Worm (Caenorhabditis elegans) whole organism, young adult: ENCODE results near the gene F47D12.6.

ENCODE experiments used
- F55B11.4 ChIP-seq: sonication (generic microtip); optimal IDR thresholded peaks from 2 replicates; lab custom pipeline; 2016; ENCODE audit warnings: missing compliant biosample characterization, missing genetic modification characterization, borderline replicate concordance; ENCODE audit not compliant: insufficient read depth
- akir-1 ChIP-seq: fragments of 200-800 bp; sonication (Bioruptor generic); optimal IDR thresholded peaks from 2 replicates; lab custom pipeline; 2018; ENCODE audit warnings: mild to moderate bottlenecking, missing genetic modification characterization, moderate library complexity, missing compliant biosample characterization
- ceh-27 ChIP-seq: fragments of 200-800 bp; sonication (Bioruptor generic); optimal IDR thresholded peaks from 2 replicates; lab custom pipeline; 2018; ENCODE audit warnings: mild to moderate bottlenecking, missing genetic modification characterization, moderate library complexity, missing compliant biosample characterization
- dpl-1 ChIP-seq: fragments of 150-350 bp; optimal IDR thresholded peaks from 2 replicates; lab custom pipeline; 2014; ENCODE audit warnings: missing biosample characterization, missing genetic modification reagents, missing genetic modification characterization
- egrh-3 ChIP-seq: fragments of 200-800 bp; sonication (Bioruptor generic); IDR thresholded peaks from 2 replicates; pipeline ENCODE4 v1.3.6; 2022; ENCODE audit warnings: missing genetic modification reagents, missing genetic modification characterization, missing compliant biosample characterization
- nhr-179 ChIP-seq: sonication (generic microtip); optimal IDR thresholded peaks from 2 replicates; lab custom pipeline; 2016; ENCODE audit warnings: mild to moderate bottlenecking, missing genetic modification characterization, missing compliant biosample characterization
- zfh-2 ChIP-seq: fragments of 200-800 bp; sonication (Bioruptor generic); conservative IDR thresholded peaks from 2 replicates; pipeline ENCODE4 v1.3.6; 2022; ENCODE audit warnings: missing genetic modification reagents, missing genetic modification characterization, missing compliant biosample characterization

- TF ChIP-seq dpl-1 (GFP tag; lab: Kevin White, UChicago), result no peak
- TF ChIP-seq zfh-2 (GFP tag; lab: Robert Waterston, UW), result no peak
- no peak for TF ChIP-seq nhr-179 (tag; lab: Kevin White, UChicago)
- no peak for TF ChIP-seq ceh-27 (GFP tag; lab: Kevin White, UChicago)
- no peak for TF ChIP-seq egrh-3
- TF ChIP-seq F55B11.4 (tag; lab: Kevin White, UChicago), result no peak
- TF ChIP-seq akir-1 (GFP tag; lab: Kevin White, UChicago), result no peak
Measured at ce11 chrIII:6268061-6268460, 19.0 kb downstream of the F47D12.6 start, which contains the start of gene srg-7.
